Fruit fly (Drosophila melanogaster) whole organism, embryonic: ENCODE results near the gene CG16772.

ENCODE experiments used
- Abd-B ChIP-seq: fragments of 200-800 bp; sonication (Bioruptor generic); optimal IDR thresholded peaks from 2 replicates; lab custom pipeline; 2018; ENCODE audit warnings: missing biosample characterization, mild to moderate bottlenecking, missing genetic modification characterization, moderate library complexity
- Atf-2 ChIP-seq: fragments of 200-800 bp; sonication (Bioruptor generic); optimal IDR thresholded peaks from 2 replicates; lab custom pipeline; 2016; ENCODE audit warnings: missing biosample characterization, missing genetic modification characterization
- CG1024 ChIP-seq: fragments of 200-800 bp; sonication (Bioruptor generic); IDR thresholded peaks from 2 replicates; pipeline ENCODE4 v1.3.6; 2022; ENCODE audit warnings: missing biosample characterization, missing genetic modification characterization
- CG10959 ChIP-seq: fragments of 200-800 bp; sonication (Bioruptor generic); IDR thresholded peaks from 2 replicates; pipeline ENCODE4 v1.3.6; 2022; ENCODE audit warnings: missing biosample characterization, missing genetic modification characterization
- CG11398 ChIP-seq: fragments of 200-800 bp; sonication (Bioruptor generic); optimal IDR thresholded peaks from 2 replicates; lab custom pipeline; 2016; ENCODE audit warnings: missing biosample characterization, missing genetic modification characterization
- CG11695 ChIP-seq: fragments of 200-800 bp; sonication (Bioruptor generic); IDR thresholded peaks from 3 replicates; pipeline ENCODE4 v1.3.6; 2022; ENCODE audit warnings: missing biosample characterization, missing genetic modification characterization
- CG12155 ChIP-seq: fragments of 200-800 bp; sonication (Bioruptor generic); optimal IDR thresholded peaks from 3 replicates; lab custom pipeline; 2016; ENCODE audit warnings: missing biosample characterization, missing genetic modification characterization
- CG13894 ChIP-seq: fragments of 200-800 bp; sonication (Bioruptor generic); optimal IDR thresholded peaks from 3 replicates; lab custom pipeline; 2018; ENCODE audit warnings: missing biosample characterization, mild to moderate bottlenecking, missing genetic modification characterization, moderate library complexity
- CG14667 ChIP-seq: fragments of 200-800 bp; sonication (Bioruptor generic); IDR thresholded peaks from 2 replicates; pipeline ENCODE4 v1.3.6; 2022; ENCODE audit warnings: missing biosample characterization, missing genetic modification characterization
- CG15479 ChIP-seq: fragments of 200-800 bp; sonication (Bioruptor generic); optimal IDR thresholded peaks from 3 replicates; lab custom pipeline; 2019; ENCODE audit warnings: missing biosample characterization, mild to moderate bottlenecking, missing genetic modification characterization, moderate library complexity
- CG16813 ChIP-seq: fragments of 200-800 bp; sonication (Bioruptor generic); IDR thresholded peaks from 3 replicates; pipeline ENCODE4 v1.3.6; 2022; ENCODE audit warnings: missing biosample characterization, missing genetic modification characterization; ENCODE audit not compliant: partially characterized antibody
- CG2120 ChIP-seq: fragments of 200-800 bp; sonication (Bioruptor generic); optimal IDR thresholded peaks from 3 replicates; lab custom pipeline; 2016; ENCODE audit warnings: missing biosample characterization, missing genetic modification characterization
- CG2129 ChIP-seq: fragments of 200-800 bp; sonication (Bioruptor generic); IDR thresholded peaks from 2 replicates; pipeline ENCODE4 v1.3.6; 2022; ENCODE audit warnings: missing biosample characterization, missing genetic modification characterization; ENCODE audit not compliant: partially characterized antibody
- CG2199 ChIP-seq: fragments of 200-800 bp; sonication (Bioruptor generic); IDR thresholded peaks from 3 replicates; pipeline ENCODE4 v1.3.6; 2022; ENCODE audit warnings: missing biosample characterization, missing genetic modification characterization
- CG33557 ChIP-seq: fragments of 200-800 bp; sonication (Bioruptor generic); optimal IDR thresholded peaks from 2 replicates; lab custom pipeline; 2019; ENCODE audit warnings: missing biosample characterization, mild to moderate bottlenecking, missing genetic modification characterization, moderate library complexity
- CG3407 ChIP-seq: fragments of 200-800 bp; sonication (Bioruptor generic); optimal IDR thresholded peaks from 2 replicates; lab custom pipeline; 2018; ENCODE audit warnings: missing biosample characterization, mild to moderate bottlenecking, missing genetic modification characterization
- CG34376 ChIP-seq: fragments of 200-800 bp; sonication (Bioruptor generic); optimal IDR thresholded peaks from 2 replicates; lab custom pipeline; 2018; ENCODE audit warnings: missing biosample characterization, mild to moderate bottlenecking, missing genetic modification characterization
- CG8944 ChIP-seq: fragments of 200-800 bp; sonication (Bioruptor generic); optimal IDR thresholded peaks from 3 replicates; lab custom pipeline; 2016; ENCODE audit warnings: missing biosample characterization, missing genetic modification characterization
- CG9609 ChIP-seq: fragments of 200-800 bp; sonication (Bioruptor generic); optimal IDR thresholded peaks from 3 replicates; lab custom pipeline; 2016; ENCODE audit warnings: missing biosample characterization, missing genetic modification characterization
- CG9876 ChIP-seq: fragments of 200-800 bp; sonication (Bioruptor generic); optimal IDR thresholded peaks from 2 replicates; lab custom pipeline; 2016; ENCODE audit warnings: missing biosample characterization, missing genetic modification characterization
- D19A ChIP-seq: fragments of 200-800 bp; optimal IDR thresholded peaks from 3 replicates; lab custom pipeline; 2019; ENCODE audit warnings: missing biosample characterization, mild to moderate bottlenecking, missing genetic modification characterization, moderate library complexity
- Dad ChIP-seq: fragments of 200-800 bp; sonication (Bioruptor generic); optimal IDR thresholded peaks from 3 replicates; lab custom pipeline; 2016; ENCODE audit warnings: missing biosample characterization, missing genetic modification characterization
- Gsc ChIP-seq: fragments of 200-800 bp; sonication (Bioruptor generic); IDR thresholded peaks from 2 replicates; pipeline ENCODE4 v1.3.6; 2022; ENCODE audit warnings: missing biosample characterization, missing genetic modification characterization
- HHEX ChIP-seq: fragments of 200-800 bp; sonication (Bioruptor generic); optimal IDR thresholded peaks from 3 replicates; lab custom pipeline; 2017; ENCODE audit warnings: missing biosample characterization, mild to moderate bottlenecking, missing genetic modification characterization, missing genetic modification reagents
- HLH3B ChIP-seq: fragments of 200-800 bp; sonication (Bioruptor generic); IDR thresholded peaks from 2 replicates; pipeline ENCODE4 v1.3.6; 2022; ENCODE audit warnings: missing biosample characterization, missing genetic modification characterization
- HLH4C ChIP-seq: fragments of 200-800 bp; sonication (Bioruptor generic); IDR thresholded peaks from 3 replicates; pipeline ENCODE4 v1.3.6; 2022; ENCODE audit warnings: missing biosample characterization, missing genetic modification characterization; ENCODE audit not compliant: partially characterized antibody
- Hey ChIP-seq: fragments of 200-800 bp; sonication (Bioruptor generic); optimal IDR thresholded peaks from 3 replicates; lab custom pipeline; 2018; ENCODE audit warnings: missing biosample characterization, mild to moderate bottlenecking, missing genetic modification characterization
- MBD-R2 ChIP-seq: fragments of 200-800 bp; sonication (Bioruptor generic); IDR thresholded peaks from 2 replicates; pipeline ENCODE4 v1.3.6; 2022; ENCODE audit warnings: missing biosample characterization, missing genetic modification characterization
- Neu2 ChIP-seq: fragments of 200-800 bp; sonication (Bioruptor generic); optimal IDR thresholded peaks from 3 replicates; lab custom pipeline; 2016; ENCODE audit warnings: missing biosample characterization, missing genetic modification characterization, borderline replicate concordance
- Nf-YB ChIP-seq: fragments of 200-800 bp; sonication (Bioruptor generic); optimal IDR thresholded peaks from 3 replicates; lab custom pipeline; 2019; ENCODE audit warnings: missing biosample characterization, mild to moderate bottlenecking, missing genetic modification characterization, moderate library complexity
- Oaz ChIP-seq: fragments of 200-800 bp; sonication (Bioruptor generic); IDR thresholded peaks from 2 replicates; pipeline ENCODE4 v1.3.6; 2022; ENCODE audit warnings: missing biosample characterization, missing genetic modification characterization
- Ptx1 ChIP-seq: fragments of 200-800 bp; sonication (Bioruptor generic); IDR thresholded peaks from 2 replicates; pipeline ENCODE4 v1.3.6; 2022; ENCODE audit warnings: missing biosample characterization, missing genetic modification characterization
- Scr ChIP-seq: fragments of 200-800 bp; sonication (Bioruptor generic); IDR thresholded peaks from 2 replicates; pipeline ENCODE4 v1.3.6; 2022; ENCODE audit warnings: missing biosample characterization, missing genetic modification characterization; ENCODE audit not compliant: partially characterized antibody
- TFAM ChIP-seq: fragments of 200-800 bp; sonication (Bioruptor generic); optimal IDR thresholded peaks from 2 replicates; lab custom pipeline; 2017; ENCODE audit warnings: missing biosample characterization, missing genetic modification characterization, inconsistent platforms
- ac ChIP-seq: fragments of 200-800 bp; sonication (Bioruptor generic); optimal IDR thresholded peaks from 3 replicates; lab custom pipeline; 2017; ENCODE audit warnings: missing biosample characterization, mild to moderate bottlenecking, missing genetic modification characterization
- bcd ChIP-seq: fragments of 200-800 bp; sonication (Bioruptor generic); optimal IDR thresholded peaks from 2 replicates; lab custom pipeline; 2017; ENCODE audit warnings: missing biosample characterization, mild to moderate bottlenecking, missing genetic modification characterization
- dan ChIP-seq: fragments of 200-800 bp; sonication (Bioruptor generic); IDR thresholded peaks from 2 replicates; pipeline ENCODE4 v1.3.6; 2022; ENCODE audit warnings: missing biosample characterization, missing genetic modification characterization
- dmrt11E ChIP-seq: fragments of 200-800 bp; sonication (Bioruptor generic); optimal IDR thresholded peaks from 3 replicates; lab custom pipeline; 2018; ENCODE audit warnings: missing biosample characterization, mild to moderate bottlenecking, missing genetic modification characterization, moderate library complexity
- gsb-n ChIP-seq: fragments of 200-800 bp; sonication (Bioruptor generic); optimal IDR thresholded peaks from 3 replicates; lab custom pipeline; 2018; ENCODE audit warnings: missing biosample characterization, mild to moderate bottlenecking, missing genetic modification characterization
- gt ChIP-seq: fragments of 200-800 bp; sonication (Bioruptor generic); IDR thresholded peaks from 2 replicates; pipeline ENCODE4 v1.3.6; 2022; ENCODE audit warnings: missing biosample characterization, missing genetic modification characterization
- hbn ChIP-seq: fragments of 200-800 bp; sonication (Bioruptor generic); IDR thresholded peaks from 2 replicates; pipeline ENCODE4 v1.3.6; 2022; ENCODE audit warnings: missing biosample characterization, missing genetic modification characterization; ENCODE audit not compliant: partially characterized antibody
- ind ChIP-seq: fragments of 200-800 bp; sonication (Bioruptor generic); optimal IDR thresholded peaks from 3 replicates; lab custom pipeline; 2016; ENCODE audit warnings: missing biosample characterization, missing genetic modification characterization
- inv ChIP-seq: fragments of 200-800 bp; sonication (Bioruptor generic); IDR thresholded peaks from 2 replicates; pipeline ENCODE4 v1.3.6; 2022; ENCODE audit warnings: missing biosample characterization, missing genetic modification characterization; ENCODE audit not compliant: partially characterized antibody
- jigr1 ChIP-seq: fragments of 200-800 bp; sonication (Bioruptor generic); IDR thresholded peaks from 3 replicates; pipeline ENCODE4 v1.3.6; 2022; ENCODE audit warnings: missing biosample characterization, missing genetic modification characterization
- lov ChIP-seq, 2 experiments: fragments of 200-800 bp in 1 of 2; fragments of >200 bp in 1 of 2; sonication (Bioruptor generic) in 1 of 2; IDR thresholded peaks in 1 of 2; optimal IDR thresholded peaks in 1 of 2; 2 replicates in 1 of 2; 3 replicates in 1 of 2; pipeline versions ENCODE4 v1.3.6 to Lab custom; 2017 to 2022; ENCODE audit warnings: missing biosample characterization in 1 of 2, missing genetic modification characterization in 1 of 2
- prd ChIP-seq, 3 experiments: fragments of >200 bp in 2 of 3; fragments of 200-800 bp in 1 of 3; sonication (Bioruptor generic) in 1 of 3; optimal IDR thresholded peaks in 2 of 3; IDR thresholded peaks in 1 of 3; 2 replicates in 2 of 3; 3 replicates in 1 of 3; pipeline versions ENCODE4 v1.3.6 to Lab custom; 2017 to 2022; ENCODE audit warnings: missing biosample characterization in 1 of 3, missing genetic modification characterization in 1 of 3
- pros ChIP-seq: fragments of 200-800 bp; sonication (Bioruptor generic); optimal IDR thresholded peaks from 3 replicates; lab custom pipeline; 2019; ENCODE audit warnings: missing biosample characterization, mild to moderate bottlenecking, missing genetic modification characterization, moderate library complexity
- sna ChIP-seq: fragments of 200-800 bp; sonication (Bioruptor generic); IDR thresholded peaks from 2 replicates; pipeline ENCODE4 v1.3.6; 2022; ENCODE audit warnings: missing biosample characterization, missing genetic modification characterization; ENCODE audit not compliant: partially characterized antibody

The CG16772 gene

dm6 chr2L:19941352-19941851 is 21.1 kb upstream of the CG16772 start (continued):
- peak; percentile 86 for TF ChIP-seq CG14667 (GFP tag; lab: Robert Waterston, UW)
- no peak for TF ChIP-seq Scr (GFP tag; lab: Robert Waterston, UW)
- no peak for TF ChIP-seq HLH4C
- TF ChIP-seq CG16813, result no peak
- TF ChIP-seq dmrt11E (tag; lab: Kevin White, UChicago), result peak; percentile 74
- TF ChIP-seq CG10959, result peak; percentile 5; the same call in 1 of the 2 replicates
- TF ChIP-seq prd (optimal IDR thresholded peaks at IDR 0.05; lab: Kevin White, UChicago), result no peak
- TF ChIP-seq prd (GFP tag; IDR thresholded peaks at IDR 0.05; lab: Robert Waterston, UW), result peak; percentile 95
- peak; percentile 69 for TF ChIP-seq gsb-n
- peak; percentile 50 for TF ChIP-seq Nf-YB
- peak; percentile 86 for TF ChIP-seq CG12155 (GFP tag; lab: Kevin White, UChicago)
- TF ChIP-seq Atf-2 (GFP tag; lab: Kevin White, UChicago), result peak; percentile 87
- peak; percentile 61; the same call in 1 of the 2 replicates for TF ChIP-seq dan (GFP tag; lab: Robert Waterston, UW)
- no peak for TF ChIP-seq CG15479 (GFP tag; lab: Kevin White, UChicago)
- peak; percentile 79 for TF ChIP-seq CG9876 (GFP tag; lab: Kevin White, UChicago)
- TF ChIP-seq CG3407, result peak; percentile 59
- peak; percentile 84 for TF ChIP-seq CG8944 (GFP tag; lab: Kevin White, UChicago)
- peak; percentile 86 for TF ChIP-seq HLH3B (GFP tag; lab: Robert Waterston, UW)
- TF ChIP-seq ac (GFP tag; lab: Kevin White, UChicago), result no peak
- TF ChIP-seq CG1024 (GFP tag; lab: Robert Waterston, UW), result peak; percentile 54
- TF ChIP-seq CG2199, result peak; percentile 83; the same call in 2 of the 3 replicates
- peak; percentile 25 for TF ChIP-seq TFAM
- peak; percentile 47 for TF ChIP-seq CG34376 (GFP tag; lab: Kevin White, UChicago)
- TF ChIP-seq Hey (tag; lab: Kevin White, UChicago), result no peak
- TF ChIP-seq gt (GFP tag; lab: Robert Waterston, UW), result peak; percentile 54; the same call in 1 of the 2 replicates
- TF ChIP-seq lov (optimal IDR thresholded peaks at IDR 0.05; lab: Kevin White, UChicago), result no peak
- peak; percentile 83 for TF ChIP-seq lov (GFP tag; IDR thresholded peaks at IDR 0.05; lab: Robert Waterston, UW)
- no peak for TF ChIP-seq CG2129
- TF ChIP-seq inv (GFP tag; lab: Robert Waterston, UW), result no peak
- peak; percentile 95 for TF ChIP-seq CG2120 (GFP tag; lab: Kevin White, UChicago)
- TF ChIP-seq CG11398 (GFP tag; lab: Kevin White, UChicago), result peak; percentile 80
- no peak for TF ChIP-seq hbn (GFP tag; lab: Robert Waterston, UW)
- TF ChIP-seq MBD-R2 (GFP tag; lab: Robert Waterston, UW), result peak; percentile 88
- no peak for TF ChIP-seq pros (GFP tag; lab: Kevin White, UChicago)
- TF ChIP-seq ind (GFP tag; lab: Kevin White, UChicago), result peak; percentile 85
- no peak for TF ChIP-seq sna (GFP tag; lab: Robert Waterston, UW)
- TF ChIP-seq Abd-B (GFP tag; lab: Kevin White, UChicago), result peak; percentile 32
- peak; percentile 78 for TF ChIP-seq bcd (GFP tag; lab: Kevin White, UChicago)
- TF ChIP-seq jigr1, result peak; percentile 70; the same call in 1 of the 3 replicates
- peak; percentile 31 for TF ChIP-seq CG33557
- no peak for TF ChIP-seq Neu2
- TF ChIP-seq CG9609, result peak; percentile 89
- peak; percentile 72 for TF ChIP-seq Ptx1 (GFP tag; lab: Robert Waterston, UW)
- peak; percentile 53 for TF ChIP-seq Dad (GFP tag; lab: Kevin White, UChicago)
- TF ChIP-seq CG11695 (GFP tag; lab: Robert Waterston, UW), result peak; percentile 88
- peak; percentile 6 for TF ChIP-seq D19A (tag; lab: Kevin White, UChicago)
- TF ChIP-seq HHEX (GFP tag; lab: Kevin White, UChicago), result peak; percentile 80
- TF ChIP-seq CG13894 (tag; lab: Kevin White, UChicago), result peak; percentile 56
- peak; percentile 68 for TF ChIP-seq Gsc
- peak; percentile 85 for TF ChIP-seq Oaz (GFP tag; lab: Robert Waterston, UW)
